Fruit fly (Drosophila melanogaster) whole organism, adult: ENCODE results near the gene eIF4E5.

Source experiments
- CG11617 ChIP-seq: fragments of 200-800 bp; sonication (Bioruptor generic); optimal IDR thresholded peaks from 2 replicates; lab custom pipeline; 2017; ENCODE audit warnings: mild to moderate bottlenecking, missing biosample characterization, missing genetic modification reagents, missing genetic modification characterization
- CG12768 ChIP-seq: fragments of 200-800 bp; sonication (Bioruptor generic); optimal IDR thresholded peaks from 2 replicates; lab custom pipeline; 2017; ENCODE audit warnings: missing biosample characterization, missing genetic modification characterization, mild to moderate bottlenecking, moderate library complexity, missing genetic modification reagents
- CG14711 ChIP-seq: fragments of 200-800 bp; sonication (Bioruptor generic); optimal IDR thresholded peaks from 2 replicates; lab custom pipeline; 2018; ENCODE audit warnings: missing biosample characterization, mild to moderate bottlenecking, missing genetic modification characterization, moderate library complexity
- CG1620 ChIP-seq: fragments of 200-800 bp; sonication (Bioruptor generic); optimal IDR thresholded peaks from 2 replicates; lab custom pipeline; 2016; ENCODE audit warnings: missing biosample characterization, missing genetic modification characterization
- CG33017 ChIP-seq: fragments of 200-800 bp; sonication (Bioruptor generic); optimal IDR thresholded peaks from 2 replicates; lab custom pipeline; 2018; ENCODE audit warnings: missing biosample characterization, mild to moderate bottlenecking, missing genetic modification characterization, moderate library complexity
- CG5204 ChIP-seq: fragments of 200-800 bp; sonication (Bioruptor generic); optimal IDR thresholded peaks from 2 replicates; lab custom pipeline; 2016; ENCODE audit warnings: missing biosample characterization, missing genetic modification characterization
- CG7045 ChIP-seq: fragments of 200-800 bp; sonication (Bioruptor generic); optimal IDR thresholded peaks from 2 replicates; lab custom pipeline; 2017; ENCODE audit warnings: missing biosample characterization, mild to moderate bottlenecking, missing genetic modification characterization
- CG7101 ChIP-seq: fragments of 200-800 bp; sonication (Bioruptor generic); optimal IDR thresholded peaks from 2 replicates; lab custom pipeline; 2018; ENCODE audit warnings: missing biosample characterization, mild to moderate bottlenecking, missing genetic modification characterization, moderate library complexity
- Clk ChIP-seq: fragments of 200-800 bp; sonication (Bioruptor generic); optimal IDR thresholded peaks from 2 replicates; lab custom pipeline; 2017; ENCODE audit warnings: missing biosample characterization, missing genetic modification characterization
- Crg-1 ChIP-seq: fragments of 200-800 bp; sonication (Bioruptor generic); optimal IDR thresholded peaks from 2 replicates; lab custom pipeline; 2016; ENCODE audit warnings: missing biosample characterization, missing genetic modification characterization
- Hr96 ChIP-seq: fragments of 200-800 bp; sonication (Bioruptor generic); optimal IDR thresholded peaks from 2 replicates; lab custom pipeline; 2016; ENCODE audit warnings: missing biosample characterization, missing genetic modification characterization
- Mnt ChIP-seq: fragments of 200-800 bp; sonication (Bioruptor generic); optimal IDR thresholded peaks from 2 replicates; lab custom pipeline; 2016; ENCODE audit warnings: missing biosample characterization, mild to moderate bottlenecking, missing genetic modification characterization
- bab1 ChIP-seq: fragments of 200-800 bp; sonication (Bioruptor generic); optimal IDR thresholded peaks from 3 replicates; lab custom pipeline; 2019; ENCODE audit warnings: missing biosample characterization, mild to moderate bottlenecking, missing genetic modification characterization, moderate library complexity
- cic ChIP-seq: fragments of 200-800 bp; sonication (Bioruptor generic); optimal IDR thresholded peaks from 2 replicates; lab custom pipeline; 2017; ENCODE audit warnings: missing biosample characterization, mild to moderate bottlenecking, missing genetic modification characterization, moderate library complexity
- cnc ChIP-seq, 2 experiments: fragments of >200 bp; optimal IDR thresholded peaks; 2 replicates each; lab custom pipeline; 2017
- kay ChIP-seq: fragments of 200-800 bp; sonication (Bioruptor generic); peaks from one replicate; lab custom pipeline; 2016; ENCODE audit warnings: missing biosample characterization, missing genetic modification characterization, borderline replicate concordance
- ovo ChIP-seq: fragments of 200-800 bp; sonication (Bioruptor generic); optimal IDR thresholded peaks from 2 replicates; lab custom pipeline; 2016; ENCODE audit warnings: missing biosample characterization, missing genetic modification characterization
- pad ChIP-seq: fragments of 200-800 bp; sonication (Bioruptor generic); optimal IDR thresholded peaks from 3 replicates; lab custom pipeline; 2017; ENCODE audit warnings: missing biosample characterization, missing genetic modification characterization, mild to moderate bottlenecking, moderate library complexity, missing genetic modification reagents
- tj ChIP-seq: fragments of 200-800 bp; sonication (Bioruptor generic); optimal IDR thresholded peaks from 3 replicates; lab custom pipeline; 2017; ENCODE audit warnings: missing biosample characterization, mild to moderate bottlenecking, missing genetic modification characterization, moderate library complexity
- toe ChIP-seq: fragments of 200-800 bp; sonication (Bioruptor generic); optimal IDR thresholded peaks from 2 replicates; lab custom pipeline; 2016; ENCODE audit warnings: missing biosample characterization, missing genetic modification characterization

eIF4E5 gene

DNA sequence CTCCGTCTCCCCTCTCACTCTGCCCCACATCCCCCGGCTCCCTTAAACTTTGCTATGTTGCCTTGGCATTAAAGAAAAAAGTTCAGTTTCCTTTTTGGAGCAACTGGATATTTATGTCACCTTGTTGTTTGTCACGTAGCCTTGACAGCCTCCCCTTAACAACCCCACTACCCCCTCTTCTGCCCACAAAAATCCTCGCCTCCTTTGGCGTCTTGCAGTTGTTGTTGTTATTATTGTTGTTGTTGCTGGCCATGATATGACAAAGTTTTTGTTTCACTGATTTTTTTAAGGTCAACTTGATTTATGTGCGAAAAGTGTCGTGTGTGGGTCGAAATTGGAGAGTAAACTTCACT is 24.3 kb upstream of the eIF4E5 start:
- TF ChIP-seq toe (GFP tag; lab: Kevin White, UChicago) (no peak), CG7101 (tag; lab: Kevin White, UChicago) (no peak), CG33017 (tag; lab: Kevin White, UChicago) (no peak)

dm6 chr3L:7874507-7874906 is 20.2 kb upstream of the eIF4E5 start:
- TF ChIP-seq CG14711 (tag; lab: Kevin White, UChicago) (no peak), CG1620 (no peak), kay (GFP tag; lab: Kevin White, UChicago) (no peak), cnc (optimal IDR thresholded peaks at IDR 0.05; lab: Kevin White, UChicago) (no peak), CG7101 (tag; lab: Kevin White, UChicago) (no peak), CG5204 (no peak), Mnt (GFP tag; lab: Kevin White, UChicago) (no peak), CG12768 (no peak), Crg-1 (GFP tag; lab: Kevin White, UChicago) (no peak), ovo (GFP tag; lab: Kevin White, UChicago) (no peak), pad (GFP tag; lab: Kevin White, UChicago) (no peak), bab1 (GFP tag; lab: Kevin White, UChicago) (no peak), cic (no peak), tj (no peak), toe (GFP tag; lab: Kevin White, UChicago) (no peak), CG33017 (tag; lab: Kevin White, UChicago) (no peak)

DNA sequence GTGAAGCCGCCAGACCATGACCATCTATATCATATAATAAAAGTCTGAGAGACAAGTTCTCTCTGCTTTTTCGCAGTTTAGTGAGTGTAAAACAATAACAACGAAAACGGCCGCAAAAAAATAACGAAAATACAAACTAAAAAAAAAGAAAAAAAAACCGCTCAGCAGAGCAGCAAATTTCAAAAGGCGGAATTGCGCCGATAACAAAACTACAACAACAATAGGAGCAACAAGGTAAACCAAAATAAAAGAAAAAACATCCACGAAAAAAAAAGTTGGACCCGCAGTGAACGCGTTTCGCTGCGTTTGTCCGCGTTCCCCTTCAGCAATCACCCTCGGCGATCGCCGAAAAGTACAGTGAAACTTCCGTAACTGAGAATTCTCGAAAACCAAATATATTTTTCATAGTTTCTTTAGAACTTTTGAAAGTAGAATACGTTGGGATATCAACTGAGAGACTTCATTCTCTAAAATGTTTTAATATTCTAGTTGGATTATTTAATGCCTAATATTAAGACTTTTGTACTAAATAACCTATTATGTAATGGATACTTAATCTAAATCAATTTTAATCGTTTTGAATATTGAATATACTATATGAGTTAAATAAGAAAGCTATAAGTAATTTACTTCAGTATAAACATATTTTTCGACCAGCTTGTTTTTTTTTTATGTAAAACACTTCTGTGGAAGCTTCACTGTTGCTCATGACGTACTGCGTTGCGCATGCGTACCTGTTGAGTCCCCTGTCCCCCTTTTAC is 18.9 kb upstream of the eIF4E5 start:
- TF ChIP-seq Clk (GFP tag; lab: Kevin White, UChicago) (no peak), pad (GFP tag; lab: Kevin White, UChicago) (peak; percentile 79), Hr96 (GFP tag; lab: Kevin White, UChicago) (no peak), CG11617 (GFP tag; lab: Kevin White, UChicago) (peak; percentile 11), Mnt (GFP tag; lab: Kevin White, UChicago) (no peak), kay (GFP tag; lab: Kevin White, UChicago) (no peak), bab1 (GFP tag; lab: Kevin White, UChicago) (peak; percentile 43)

- TF ChIP-seq kay (GFP tag; lab: Kevin White, UChicago) (no peak), CG14711 (tag; lab: Kevin White, UChicago) (no peak), bab1 (GFP tag; lab: Kevin White, UChicago) (no peak), CG7045 (GFP tag; lab: Kevin White, UChicago) (no peak), CG11617 (GFP tag; lab: Kevin White, UChicago) (no peak), cnc (optimal IDR thresholded peaks at IDR 0.05; lab: Kevin White, UChicago) (no peak), Mnt (GFP tag; lab: Kevin White, UChicago) (no peak), Clk (GFP tag; lab: Kevin White, UChicago) (no peak), ovo (GFP tag; lab: Kevin White, UChicago) (no peak), Crg-1 (GFP tag; lab: Kevin White, UChicago) (no peak), cic (no peak), CG33017 (tag; lab: Kevin White, UChicago) (no peak), CG12768 (no peak), toe (GFP tag; lab: Kevin White, UChicago) (no peak)
Measured at dm6 chr3L:7876367-7876703, 18.3 kb upstream of the eIF4E5 start.

DNA sequence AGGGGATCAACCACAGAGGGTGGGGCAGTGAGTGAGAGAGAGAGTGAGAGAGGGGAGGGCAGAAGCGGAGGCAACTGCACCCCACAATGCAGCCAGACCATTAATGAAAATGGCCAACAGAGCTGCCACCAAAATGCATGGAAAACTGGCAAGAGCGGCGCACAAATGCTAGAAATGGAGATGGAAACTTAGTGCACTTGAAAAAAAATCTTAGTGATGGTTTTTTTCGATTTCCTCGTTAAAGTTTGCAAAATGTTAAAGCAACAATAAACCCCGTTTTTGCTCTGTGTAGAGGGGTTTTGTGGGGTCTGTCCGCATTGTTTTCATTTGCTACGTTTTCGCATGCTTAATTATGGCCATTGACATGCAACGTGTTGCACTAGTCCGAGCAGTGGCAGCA is 17.2 kb upstream of the eIF4E5 start:
- no peak for TF ChIP-seq tj
- TF ChIP-seq ovo (GFP tag; lab: Kevin White, UChicago) = no peak
- TF ChIP-seq CG14711 (tag; lab: Kevin White, UChicago) = no peak
- TF ChIP-seq CG5204 = no peak
- no peak for TF ChIP-seq cic
- TF ChIP-seq Mnt (GFP tag; lab: Kevin White, UChicago) = no peak
- TF ChIP-seq toe (GFP tag; lab: Kevin White, UChicago) = no peak
- TF ChIP-seq CG33017 (tag; lab: Kevin White, UChicago) = no peak
- no peak for TF ChIP-seq pad (GFP tag; lab: Kevin White, UChicago)
- TF ChIP-seq Clk (GFP tag; lab: Kevin White, UChicago) = no peak

- no peak for TF ChIP-seq cic
- TF ChIP-seq tj = peak; percentile 72
Measured at dm6 chr3L:7879616-7880015, 15.1 kb upstream of the eIF4E5 start.

- no peak for TF ChIP-seq bab1 (GFP tag; lab: Kevin White, UChicago)
- TF ChIP-seq cic = no peak
- no peak for TF ChIP-seq ovo (GFP tag; lab: Kevin White, UChicago)
- TF ChIP-seq tj = no peak
Measured at dm6 chr3L:7881127-7881526, 13.6 kb upstream of the eIF4E5 start.

DNA sequence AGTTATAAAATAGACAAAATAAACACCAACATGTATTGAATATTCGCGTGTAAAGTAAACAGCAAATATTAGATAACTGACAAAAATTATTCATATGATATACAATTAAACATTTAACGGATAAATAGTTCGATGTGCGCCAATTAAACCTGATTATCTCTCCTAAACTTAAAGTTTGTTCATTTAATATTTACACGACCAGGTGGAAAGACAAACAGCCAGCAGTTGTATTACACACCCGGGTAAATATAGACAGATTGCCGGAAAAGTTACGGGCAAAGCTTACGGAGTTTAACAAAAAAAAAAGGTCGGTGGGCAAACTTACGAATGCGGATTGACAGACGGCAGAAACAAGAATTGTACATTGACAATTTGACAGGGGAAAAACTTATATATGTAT is 12.6 kb upstream of the eIF4E5 start:
- TF ChIP-seq CG33017 (tag; lab: Kevin White, UChicago) = peak; percentile 1
- peak; percentile 14 for TF ChIP-seq Crg-1 (GFP tag; lab: Kevin White, UChicago)
- TF ChIP-seq ovo (GFP tag; lab: Kevin White, UChicago) = peak; percentile 1
- no peak for TF ChIP-seq CG12768
- TF ChIP-seq CG11617 (GFP tag; lab: Kevin White, UChicago) = peak; percentile 26
- no peak for TF ChIP-seq CG7045 (GFP tag; lab: Kevin White, UChicago)
- no peak for TF ChIP-seq CG14711 (tag; lab: Kevin White, UChicago)
- TF ChIP-seq CG7101 (tag; lab: Kevin White, UChicago) = peak; percentile 46
- TF ChIP-seq toe (GFP tag; lab: Kevin White, UChicago) = no peak
